Worm (Caenorhabditis elegans) whole organism, early embryonic: ENCODE results near the gene ugt-9.

ENCODE experiments used
- B0310.2 ChIP-seq: sonication (generic microtip); optimal IDR thresholded peaks from 2 replicates; lab custom pipeline; 2016; ENCODE audit warnings: mild to moderate bottlenecking, missing genetic modification characterization, missing compliant biosample characterization
- F13C5.2 ChIP-seq: sonication (generic microtip); optimal IDR thresholded peaks from 2 replicates; lab custom pipeline; 2017; ENCODE audit warnings: mild to moderate bottlenecking, missing genetic modification characterization, inconsistent platforms, missing compliant biosample characterization
- aly-1 ChIP-seq: sonication (generic microtip); optimal IDR thresholded peaks from 2 replicates; lab custom pipeline; 2016; ENCODE audit warnings: missing genetic modification characterization, missing compliant biosample characterization
- ama-1 ChIP-seq: fragments of 150-350 bp; optimal IDR thresholded peaks from 2 replicates; lab custom pipeline; 2014
- ceh-13 ChIP-seq: fragments of 200-800 bp; sonication (Bioruptor generic); optimal IDR thresholded peaks from 2 replicates; lab custom pipeline; 2018; ENCODE audit warnings: mild to moderate bottlenecking, missing genetic modification characterization, missing compliant biosample characterization
- ceh-36 ChIP-seq: sonication (generic microtip); optimal IDR thresholded peaks from 2 replicates; lab custom pipeline; 2016; ENCODE audit warnings: missing genetic modification characterization, inconsistent platforms, missing compliant biosample characterization
- ets-7 ChIP-seq: sonication (generic microtip); optimal IDR thresholded peaks from 2 replicates; lab custom pipeline; 2016; ENCODE audit warnings: missing genotype, missing genetic modification characterization, missing compliant biosample characterization
- flt-1 ChIP-seq: fragments of 200-800 bp; sonication (Bioruptor generic); IDR thresholded peaks from 2 replicates; pipeline ENCODE4 v1.3.6; 2022; ENCODE audit warnings: missing genetic modification characterization, missing compliant biosample characterization
- hmbx-1 ChIP-seq: sonication (generic microtip); optimal IDR thresholded peaks from 2 replicates; lab custom pipeline; 2016; ENCODE audit warnings: mild to moderate bottlenecking, missing genetic modification characterization, missing compliant biosample characterization
- hmg-4 ChIP-seq: fragments of 200-800 bp; sonication (Bioruptor generic); optimal IDR thresholded peaks from 2 replicates; lab custom pipeline; 2018; ENCODE audit warnings: mild to moderate bottlenecking, missing genetic modification characterization, missing compliant biosample characterization
- hnd-1 ChIP-seq: sonication (generic microtip); optimal IDR thresholded peaks from 2 replicates; lab custom pipeline; 2016; ENCODE audit warnings: missing genetic modification characterization, missing compliant biosample characterization
- pes-1 ChIP-seq: fragments of 200-800 bp; sonication (Bioruptor generic); IDR thresholded peaks from 2 replicates; pipeline ENCODE4 v1.3.6; 2022; ENCODE audit warnings: missing genetic modification reagents, missing genetic modification characterization, missing compliant biosample characterization
- scrt-1 ChIP-seq: fragments of 200-800 bp; sonication (Bioruptor generic); IDR thresholded peaks from 2 replicates; pipeline ENCODE4 v1.3.6; 2022; ENCODE audit warnings: missing genetic modification characterization, missing compliant biosample characterization
- sea-1 ChIP-seq: fragments of 200-800 bp; sonication (Bioruptor generic); conservative IDR thresholded peaks from 2 replicates; pipeline ENCODE4 v1.3.6; 2022; ENCODE audit warnings: missing genetic modification characterization, missing compliant biosample characterization
- tbx-11 ChIP-seq: fragments of 200-800 bp; sonication (Bioruptor generic); IDR thresholded peaks from 2 replicates; pipeline ENCODE4 v1.3.6; 2022; ENCODE audit warnings: missing genetic modification characterization, missing compliant biosample characterization
- tbx-37 ChIP-seq: fragments of 200-800 bp; sonication (Bioruptor generic); conservative IDR thresholded peaks from 2 replicates; pipeline ENCODE4 v1.3.6; 2022; ENCODE audit warnings: missing genetic modification reagents, missing genetic modification characterization, missing compliant biosample characterization
- tra-4 ChIP-seq: sonication (generic microtip); optimal IDR thresholded peaks from 2 replicates; lab custom pipeline; 2017; ENCODE audit warnings: missing genetic modification characterization, missing compliant biosample characterization

Gene ugt-9

ce11 chrV:4924618-4925017 lies 28.8 kb downstream of the ugt-9 start, which contains the start of gene srh-20:
Gene srh-20 (plus strand): TSS chrV:4924918.
- TF ChIP-seq tra-4 (tag; lab: Kevin White, UChicago) = no peak
- no peak for TF ChIP-seq ama-1

ce11 chrV:4926371-4926770 lies 30.5 kb downstream of the ugt-9 start, which contains the start of gene srh-21:
Gene srh-21 (plus strand): TSS chrV:4926671.
- TF ChIP-seq tbx-11 (GFP tag; lab: Robert Waterston, UW) (no peak), hmbx-1 (tag; lab: Kevin White, UChicago) (no peak), ets-7 (tag; lab: Kevin White, UChicago) (no peak), hmg-4 (no peak), ceh-13 (GFP tag; lab: Kevin White, UChicago) (no peak), sea-1 (GFP tag; lab: Robert Waterston, UW) (no peak), scrt-1 (GFP tag; lab: Robert Waterston, UW) (no peak), ceh-36 (tag; lab: Kevin White, UChicago) (no peak), F13C5.2 (no peak), ama-1 (no peak), pes-1 (GFP tag; lab: Robert Waterston, UW) (no peak), tra-4 (tag; lab: Kevin White, UChicago) (no peak), flt-1 (no peak), B0310.2 (tag; lab: Kevin White, UChicago) (no peak), tbx-37 (no peak)

- no peak for TF ChIP-seq scrt-1 (GFP tag; lab: Robert Waterston, UW)
- no peak for TF ChIP-seq B0310.2 (tag; lab: Kevin White, UChicago)
- TF ChIP-seq hnd-1 (tag; lab: Kevin White, UChicago) = no peak
- no peak for TF ChIP-seq pes-1 (GFP tag; lab: Robert Waterston, UW)
- TF ChIP-seq aly-1 (tag; lab: Kevin White, UChicago) = no peak
- no peak for TF ChIP-seq hmg-4
- no peak for TF ChIP-seq F13C5.2
- TF ChIP-seq ceh-13 (GFP tag; lab: Kevin White, UChicago) = no peak
- TF ChIP-seq tra-4 (tag; lab: Kevin White, UChicago) = no peak
- no peak for TF ChIP-seq ama-1
- TF ChIP-seq tbx-37 = no peak
- TF ChIP-seq flt-1 = no peak
These were observed 34.0 kb downstream of the ugt-9 start, which contains the start of gene str-205 for ce11 chrV:4929842-4930241. Gene str-205 (minus strand): TSS chrV:4929942.

ce11 chrV:4932814-4933213 lies 37.0 kb downstream of the ugt-9 start, which contains the start of gene C02E7.10:
Gene C02E7.10 (minus strand): TSS chrV:4933045.
- TF ChIP-seq ets-7 (tag; lab: Kevin White, UChicago) = no peak
- TF ChIP-seq tra-4 (tag; lab: Kevin White, UChicago) = no peak
- no peak for TF ChIP-seq pes-1 (GFP tag; lab: Robert Waterston, UW)
- no peak for TF ChIP-seq hmg-4
- no peak for TF ChIP-seq scrt-1 (GFP tag; lab: Robert Waterston, UW)
- no peak for TF ChIP-seq F13C5.2
- TF ChIP-seq tbx-37 = no peak
- TF ChIP-seq ama-1 = no peak
- no peak for TF ChIP-seq ceh-13 (GFP tag; lab: Kevin White, UChicago)
- TF ChIP-seq aly-1 (tag; lab: Kevin White, UChicago) = no peak
- TF ChIP-seq sea-1 (GFP tag; lab: Robert Waterston, UW) = no peak
- TF ChIP-seq flt-1 = no peak
- no peak for TF ChIP-seq tbx-11 (GFP tag; lab: Robert Waterston, UW)
- no peak for TF ChIP-seq hnd-1 (tag; lab: Kevin White, UChicago)
- TF ChIP-seq ceh-36 (tag; lab: Kevin White, UChicago) = no peak
- no peak for TF ChIP-seq hmbx-1 (tag; lab: Kevin White, UChicago)
- TF ChIP-seq B0310.2 (tag; lab: Kevin White, UChicago) = no peak

- TF ChIP-seq hmbx-1 (tag; lab: Kevin White, UChicago) (no peak), ama-1 (no peak), tra-4 (tag; lab: Kevin White, UChicago) (no peak), tbx-11 (GFP tag; lab: Robert Waterston, UW) (no peak)
These were observed 37.4 kb downstream of the ugt-9 start for ce11 chrV:4933268-4933667.

ce11 chrV:4934406-4934805 lies 38.6 kb downstream of the ugt-9 start, which contains the start of gene catp-2:
Gene catp-2 (plus strand): TSS chrV:4934706.
- TF ChIP-seq sea-1 (GFP tag; lab: Robert Waterston, UW) = no peak

ce11 chrV:4935096-4935495 lies 39.2 kb downstream of the ugt-9 start:
- no peak for TF ChIP-seq flt-1
- no peak for TF ChIP-seq ets-7 (tag; lab: Kevin White, UChicago)
- TF ChIP-seq hmbx-1 (tag; lab: Kevin White, UChicago) = no peak
- TF ChIP-seq tbx-11 (GFP tag; lab: Robert Waterston, UW) = no peak
- TF ChIP-seq hnd-1 (tag; lab: Kevin White, UChicago) = no peak
- TF ChIP-seq B0310.2 (tag; lab: Kevin White, UChicago) = no peak
- no peak for TF ChIP-seq aly-1 (tag; lab: Kevin White, UChicago)
- no peak for TF ChIP-seq ceh-13 (GFP tag; lab: Kevin White, UChicago)
- no peak for TF ChIP-seq hmg-4
- no peak for TF ChIP-seq scrt-1 (GFP tag; lab: Robert Waterston, UW)
- no peak for TF ChIP-seq F13C5.2
- TF ChIP-seq tra-4 (tag; lab: Kevin White, UChicago) = no peak
- TF ChIP-seq ceh-36 (tag; lab: Kevin White, UChicago) = no peak
- TF ChIP-seq sea-1 (GFP tag; lab: Robert Waterston, UW) = no peak
- TF ChIP-seq ama-1 = no peak
- no peak for TF ChIP-seq tbx-37

ce11 chrV:4937337-4937736 lies 41.5 kb downstream of the ugt-9 start:
- TF ChIP-seq ceh-36 (tag; lab: Kevin White, UChicago) = no peak
- no peak for TF ChIP-seq tbx-37
- TF ChIP-seq B0310.2 (tag; lab: Kevin White, UChicago) = no peak
- no peak for TF ChIP-seq hnd-1 (tag; lab: Kevin White, UChicago)
- no peak for TF ChIP-seq hmg-4
- no peak for TF ChIP-seq ceh-13 (GFP tag; lab: Kevin White, UChicago)
